Worm (Caenorhabditis elegans): ENCODE results near the gene F49E8.6.

The F49E8.6 gene

ce11 chrIV:7507841-7508509, 46.5 kb downstream of the F49E8.6 start, which contains the start of the genes vdac-1 and R05G6.5 (continued):
- no peak for TF ChIP-seq fkh-2 (tag; optimal IDR thresholded peaks at IDR 0.05)
- no peak for TF ChIP-seq tbx-2 (tag; optimal IDR thresholded peaks at IDR 0.05)
- peak; percentile 39 for TF ChIP-seq hmg-11 (tag; optimal IDR thresholded peaks at IDR 0.05)
- TF ChIP-seq ama-1 (optimal IDR thresholded peaks at IDR 0.05), result no peak

DNA sequence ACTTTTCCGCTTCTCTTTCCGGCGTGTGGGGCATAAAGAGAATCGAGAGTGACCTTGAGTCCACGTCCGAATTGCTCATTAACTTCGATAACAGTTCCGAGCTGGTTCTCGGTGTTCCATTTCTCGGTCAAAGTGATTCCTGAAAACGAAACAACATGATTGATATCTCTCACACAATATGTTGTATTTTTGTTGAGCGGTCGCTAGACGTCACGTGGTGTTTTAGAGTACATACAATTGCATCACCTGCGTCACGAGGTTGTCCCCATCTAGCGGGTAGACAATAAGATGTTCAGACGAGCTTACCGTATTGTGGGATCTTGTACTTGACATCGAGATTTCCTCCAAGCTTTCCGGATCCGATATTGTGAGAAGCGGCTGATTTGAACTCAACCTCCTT, 47.2 kb downstream of the F49E8.6 start:
- TF ChIP-seq egl-27 (tag; optimal IDR thresholded peaks at IDR 0.05) (no peak), ceh-28 (tag; optimal IDR thresholded peaks at IDR 0.05) (no peak), nhr-23 (tag; optimal IDR thresholded peaks at IDR 0.05) (peak; percentile 29), unc-39 (tag; optimal IDR thresholded peaks at IDR 0.05) (no peak), snpc-4 (tag; optimal IDR thresholded peaks at IDR 0.05) (no peak), skn-1 (tag; optimal IDR thresholded peaks at IDR 0.05) (no peak), R02D3.7 (tag; optimal IDR thresholded peaks at IDR 0.05) (no peak), mdl-1 (tag; optimal IDR thresholded peaks at IDR 0.05) (no peak), nhr-76 (tag; optimal IDR thresholded peaks at IDR 0.05) (no peak), ztf-4 (tag; optimal IDR thresholded peaks at IDR 0.05) (no peak), nhr-237 (tag; optimal IDR thresholded peaks at IDR 0.05) (no peak), ceh-82 (tag; optimal IDR thresholded peaks at IDR 0.05) (no peak), nhr-67 (tag; optimal IDR thresholded peaks at IDR 0.05) (no peak), pqm-1 (tag; optimal IDR thresholded peaks at IDR 0.05) (no peak), nhr-25 (tag; optimal IDR thresholded peaks at IDR 0.05) (peak; percentile 33), ceh-16 (tag; optimal IDR thresholded peaks at IDR 0.05) (no peak), ceh-9 (tag; optimal IDR thresholded peaks at IDR 0.05) (no peak), ZK546.5 (tag; optimal IDR thresholded peaks at IDR 0.05) (no peak), aly-2 (tag; optimal IDR thresholded peaks at IDR 0.05) (no peak), hmg-11 (tag; optimal IDR thresholded peaks at IDR 0.05) (no peak), ama-1 (optimal IDR thresholded peaks at IDR 0.05) (peak; percentile 83), daf-12 (tag; optimal IDR thresholded peaks at IDR 0.05) (no peak), eor-1 (tag; optimal IDR thresholded peaks at IDR 0.05) (no peak), zag-1 (tag; optimal IDR thresholded peaks at IDR 0.05) (no peak), egl-5 (tag; optimal IDR thresholded peaks at IDR 0.05) (no peak), jun-1 (tag; optimal IDR thresholded peaks at IDR 0.05) (no peak), nhr-77 (tag; optimal IDR thresholded peaks at IDR 0.05) (no peak), pha-4 (tag; optimal IDR thresholded peaks at IDR 0.05) (peak; percentile 66), elt-3 (tag; optimal IDR thresholded peaks at IDR 0.05) (no peak), tbx-2 (tag; optimal IDR thresholded peaks at IDR 0.05) (no peak), fos-1 (tag; optimal IDR thresholded peaks at IDR 0.05) (no peak), elt-1 (tag; optimal IDR thresholded peaks at IDR 0.05) (no peak), fkh-2 (tag; optimal IDR thresholded peaks at IDR 0.05) (no peak), nfya-1 (tag; optimal IDR thresholded peaks at IDR 0.05; ENCODE audit: insufficient read depth) (no peak), lsy-12 (tag; optimal IDR thresholded peaks at IDR 0.05) (no peak), elt-2 (tag; optimal IDR thresholded peaks at IDR 0.05) (peak; percentile 37), lin-39 (tag; optimal IDR thresholded peaks at IDR 0.05) (no peak), nhr-12 (tag; optimal IDR thresholded peaks at IDR 0.05) (no peak), sea-2 (GFP tag; optimal IDR thresholded peaks at IDR 0.05) (no peak), mml-1 (tag; optimal IDR thresholded peaks at IDR 0.05) (no peak), ztf-11 (tag; optimal IDR thresholded peaks at IDR 0.05) (no peak), unc-62 (GFP tag; optimal IDR thresholded peaks at IDR 0.05) (no peak), nhr-43 (tag; optimal IDR thresholded peaks at IDR 0.05; ENCODE audit: poor library complexity, severe bottlenecking) (peak; percentile 52), lin-15B (tag; optimal IDR thresholded peaks at IDR 0.05) (peak; percentile 23), nhr-28 (tag; optimal IDR thresholded peaks at IDR 0.05) (no peak), fkh-10 (GFP tag; optimal IDR thresholded peaks at IDR 0.05) (no peak), nhr-11 (tag; optimal IDR thresholded peaks at IDR 0.05) (no peak)

All from whole organism, L3 larva.